Worm (Caenorhabditis elegans): ENCODE measurements around the gene sra-12.

DNA sequence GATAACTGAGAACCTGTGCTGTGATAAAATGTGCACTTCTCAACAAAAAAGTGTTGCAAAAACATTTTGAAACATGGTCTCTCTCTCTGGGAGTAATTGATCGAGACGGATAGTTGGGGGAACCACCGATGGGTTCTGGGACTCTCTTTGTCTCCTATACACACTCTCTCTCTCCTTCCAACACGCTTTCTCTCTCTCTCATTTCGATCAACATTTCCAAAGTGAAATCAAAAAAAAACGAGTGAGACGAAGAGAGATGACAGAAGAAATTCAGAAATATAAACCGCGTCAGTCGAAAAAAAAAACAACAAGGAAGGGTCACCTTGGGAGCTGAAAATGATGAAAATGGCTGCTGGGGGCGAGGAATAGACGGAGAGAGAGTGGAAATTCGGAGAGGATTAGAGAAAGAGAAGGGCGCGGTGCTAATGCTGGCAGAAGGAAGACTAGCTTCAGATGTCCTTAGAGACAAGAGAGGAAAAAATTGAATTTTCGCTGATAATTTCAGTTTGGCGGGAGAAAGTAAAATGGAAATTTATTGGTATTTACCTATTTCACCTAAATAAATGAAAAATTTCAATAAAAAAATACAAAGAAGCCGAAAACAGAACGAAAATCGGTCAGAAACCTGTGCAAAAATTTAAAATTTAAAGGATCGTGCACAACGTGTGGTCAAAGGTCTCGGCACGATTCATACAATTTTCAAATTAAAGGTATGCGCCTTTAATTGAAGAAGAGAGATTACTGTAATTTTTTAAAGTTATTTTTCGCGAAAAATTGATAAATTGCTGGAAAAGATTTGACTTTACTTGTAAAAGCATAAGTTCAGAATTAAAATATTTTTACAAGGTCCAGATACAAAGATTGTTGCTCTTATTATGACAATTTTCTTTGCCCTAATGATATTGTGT is 41.3 kb downstream of the sra-12 start:
- TF ChIP-seq nhr-28 (tag; optimal IDR thresholded peaks at IDR 0.05) (no peak), hlh-1 (tag; optimal IDR thresholded peaks at IDR 0.05) (peak; percentile 1), nhr-237 (tag; optimal IDR thresholded peaks at IDR 0.05) (no peak), unc-62 (GFP tag; optimal IDR thresholded peaks at IDR 0.05) (no peak), tbx-8 (GFP tag; optimal IDR thresholded peaks at IDR 0.05) (no peak), zip-8 (tag; optimal IDR thresholded peaks at IDR 0.05) (no peak), ham-2 (GFP tag; optimal IDR thresholded peaks at IDR 0.05) (no peak), flh-1 (GFP tag; optimal IDR thresholded peaks at IDR 0.05) (no peak), elt-1 (tag; optimal IDR thresholded peaks at IDR 0.05; ENCODE audit: borderline replicate concordance, insufficient read depth) (no peak), snpc-4 (tag; optimal IDR thresholded peaks at IDR 0.05) (no peak), mep-1 (tag; optimal IDR thresholded peaks at IDR 0.05) (no peak)
